Worm (Caenorhabditis elegans): Measurements from ENCODE around the gene pals-40.

- TF ChIP-seq ama-1 (optimal IDR thresholded peaks at IDR 0.05) (no peak), nhr-237 (tag; optimal IDR thresholded peaks at IDR 0.05) (no peak), nhr-11 (tag; optimal IDR thresholded peaks at IDR 0.05) (no peak), nhr-67 (tag; optimal IDR thresholded peaks at IDR 0.05) (no peak), snpc-4 (tag; optimal IDR thresholded peaks at IDR 0.05) (no peak), nfya-1 (tag; optimal IDR thresholded peaks at IDR 0.05; ENCODE audit: insufficient read depth) (no peak), sea-2 (GFP tag; optimal IDR thresholded peaks at IDR 0.05) (no peak), ztf-11 (tag; optimal IDR thresholded peaks at IDR 0.05) (no peak)
Observed at ce11 chrIII:1331894-1332293, 45.9 kb downstream of the pals-40 start, which contains the start of gene Y82E9BL.19.
